Worm (Caenorhabditis elegans) whole organism, late embryonic: ENCODE measurements around the gene F14D2.19.

Source experiments
- C08G9.2 ChIP-seq: sonication (generic microtip); optimal IDR thresholded peaks from 2 replicates; lab custom pipeline; 2016; ENCODE audit warnings: mild to moderate bottlenecking, missing genetic modification characterization, moderate library complexity, missing compliant biosample characterization
- F13H6.1 ChIP-seq: sonication (generic microtip); optimal IDR thresholded peaks from 2 replicates; lab custom pipeline; 2016; ENCODE audit warnings: missing genetic modification characterization, missing compliant biosample characterization
- K09A11.1 ChIP-seq: sonication (generic microtip); optimal IDR thresholded peaks from 2 replicates; lab custom pipeline; 2017; ENCODE audit warnings: antibody characterized with exemption, mild to moderate bottlenecking, missing genetic modification characterization, missing compliant biosample characterization; ENCODE audit not compliant: insufficient read depth
- Y22D7AL.16 ChIP-seq: sonication (generic microtip); optimal IDR thresholded peaks from 2 replicates; lab custom pipeline; 2016; ENCODE audit warnings: missing genetic modification characterization, missing compliant biosample characterization
- ahr-1 ChIP-seq: sonication (generic microtip); optimal IDR thresholded peaks from 2 replicates; lab custom pipeline; 2016; ENCODE audit warnings: missing genetic modification characterization, missing compliant biosample characterization
- ama-1 ChIP-seq: fragments of 150-350 bp; optimal IDR thresholded peaks from 2 replicates; lab custom pipeline; 2014
- ceh-18 ChIP-seq: sonication (generic microtip); optimal IDR thresholded peaks from 2 replicates; lab custom pipeline; 2016; ENCODE audit warnings: missing genetic modification characterization, missing compliant biosample characterization
- ceh-19 ChIP-seq: fragments of 200-800 bp; sonication (Bioruptor generic); optimal IDR thresholded peaks from 2 replicates; lab custom pipeline; 2018; ENCODE audit warnings: mild to moderate bottlenecking, missing genetic modification characterization, missing compliant biosample characterization
- ceh-22 ChIP-seq: sonication (generic microtip); optimal IDR thresholded peaks from 2 replicates; lab custom pipeline; 2017; ENCODE audit warnings: missing biosample characterization, missing genetic modification characterization
- ceh-24 ChIP-seq: sonication (generic microtip); optimal IDR thresholded peaks from 2 replicates; lab custom pipeline; 2016; ENCODE audit warnings: mild to moderate bottlenecking, missing genetic modification characterization, missing compliant biosample characterization
- ceh-30 ChIP-seq: fragments of 150-350 bp; optimal IDR thresholded peaks from 2 replicates; lab custom pipeline; 2014; ENCODE audit warnings: missing biosample characterization, missing genetic modification characterization
- ceh-34 ChIP-seq: sonication (generic microtip); optimal IDR thresholded peaks from 2 replicates; lab custom pipeline; 2016; ENCODE audit warnings: mild to moderate bottlenecking, missing genetic modification characterization, missing compliant biosample characterization
- ceh-6 ChIP-seq: fragments of 200-800 bp; sonication (Bioruptor generic); optimal IDR thresholded peaks from 2 replicates; lab custom pipeline; 2018; ENCODE audit warnings: mild to moderate bottlenecking, missing genetic modification characterization, missing compliant biosample characterization
- ceh-9 ChIP-seq: sonication (generic microtip); optimal IDR thresholded peaks from 2 replicates; lab custom pipeline; 2016; ENCODE audit warnings: mild to moderate bottlenecking, missing genetic modification characterization, inconsistent platforms, missing compliant biosample characterization
- dmd-4 ChIP-seq: sonication (generic microtip); optimal IDR thresholded peaks from 2 replicates; lab custom pipeline; 2016; ENCODE audit warnings: borderline replicate concordance, missing genetic modification characterization, missing compliant biosample characterization
- dve-1 ChIP-seq: sonication (generic microtip); optimal IDR thresholded peaks from 2 replicates; lab custom pipeline; 2017; ENCODE audit warnings: antibody characterized with exemption, mild to moderate bottlenecking, missing genetic modification characterization, missing compliant biosample characterization
- elt-2 ChIP-seq: sonication (generic microtip); optimal IDR thresholded peaks from 2 replicates; lab custom pipeline; 2016; ENCODE audit warnings: missing genetic modification reagents, missing genetic modification characterization, missing compliant biosample characterization
- eyg-1 ChIP-seq: sonication (generic microtip); optimal IDR thresholded peaks from 2 replicates; lab custom pipeline; 2016; ENCODE audit warnings: missing genotype, missing genetic modification characterization, missing compliant biosample characterization
- fkh-10 ChIP-seq: fragments of 150-350 bp; optimal IDR thresholded peaks from 2 replicates; lab custom pipeline; 2014; ENCODE audit warnings: missing biosample characterization, missing genetic modification reagents, missing genetic modification characterization
- fkh-6 ChIP-seq: sonication (generic microtip); optimal IDR thresholded peaks from 2 replicates; lab custom pipeline; 2016; ENCODE audit warnings: missing genetic modification characterization, missing compliant biosample characterization
- hlh-6 ChIP-seq: sonication (generic microtip); optimal IDR thresholded peaks from 2 replicates; lab custom pipeline; 2016; ENCODE audit warnings: missing genotype, missing genetic modification characterization, missing compliant biosample characterization
- madf-2 ChIP-seq: sonication (generic microtip); optimal IDR thresholded peaks from 2 replicates; lab custom pipeline; 2017; ENCODE audit warnings: missing genetic modification characterization, missing compliant biosample characterization
- nfya-1 ChIP-seq: sonication (generic microtip); optimal IDR thresholded peaks from 2 replicates; lab custom pipeline; 2017; ENCODE audit warnings: missing genetic modification characterization, mild to moderate bottlenecking, missing compliant biosample characterization, antibody characterized with exemption, moderate library complexity
- npax-4 ChIP-seq: sonication (generic microtip); optimal IDR thresholded peaks from 2 replicates; lab custom pipeline; 2016; ENCODE audit warnings: missing genetic modification characterization, missing compliant biosample characterization
- odd-2 ChIP-seq: sonication (generic microtip); optimal IDR thresholded peaks from 2 replicates; lab custom pipeline; 2017; ENCODE audit warnings: antibody characterized with exemption, mild to moderate bottlenecking, missing genetic modification characterization, missing compliant biosample characterization
- pag-3 ChIP-seq: sonication (generic microtip); optimal IDR thresholded peaks from 2 replicates; lab custom pipeline; 2016; ENCODE audit warnings: missing compliant biosample characterization, missing genetic modification characterization, borderline replicate concordance
- pat-9 ChIP-seq: fragments of 200-800 bp; sonication (Bioruptor generic); optimal IDR thresholded peaks from 2 replicates; lab custom pipeline; 2018; ENCODE audit warnings: mild to moderate bottlenecking, missing genetic modification characterization, moderate library complexity, missing compliant biosample characterization
- pax-1 ChIP-seq: fragments of 150-350 bp; optimal IDR thresholded peaks from 2 replicates; lab custom pipeline; 2014; ENCODE audit warnings: missing biosample characterization, missing genetic modification characterization
- pqm-1 ChIP-seq: sonication (generic microtip); optimal IDR thresholded peaks from 2 replicates; lab custom pipeline; 2016; ENCODE audit warnings: missing genetic modification characterization, missing compliant biosample characterization
- pros-1 ChIP-seq: fragments of 150-350 bp; optimal IDR thresholded peaks from 2 replicates; lab custom pipeline; 2014; ENCODE audit warnings: missing biosample characterization, missing genetic modification reagents, missing genetic modification characterization
- sdc-2 ChIP-seq: sonication (generic microtip); optimal IDR thresholded peaks from 2 replicates; lab custom pipeline; 2016; ENCODE audit warnings: missing genotype, missing genetic modification characterization, missing compliant biosample characterization
- syd-9 ChIP-seq: sonication (generic microtip); optimal IDR thresholded peaks from 2 replicates; lab custom pipeline; 2016; ENCODE audit warnings: mild to moderate bottlenecking, missing genetic modification characterization, moderate library complexity, missing compliant biosample characterization
- unc-42 ChIP-seq: sonication (generic microtip); optimal IDR thresholded peaks from 2 replicates; lab custom pipeline; 2016; ENCODE audit warnings: missing genotype, missing genetic modification characterization, missing compliant biosample characterization
- unc-86 ChIP-seq: sonication (generic microtip); optimal IDR thresholded peaks from 2 replicates; lab custom pipeline; 2016; ENCODE audit warnings: missing genetic modification characterization, missing compliant biosample characterization
- ztf-16 ChIP-seq: sonication (generic microtip); optimal IDR thresholded peaks from 2 replicates; lab custom pipeline; 2017; ENCODE audit warnings: missing genetic modification characterization, missing compliant biosample characterization

F14D2.19 gene

DNA sequence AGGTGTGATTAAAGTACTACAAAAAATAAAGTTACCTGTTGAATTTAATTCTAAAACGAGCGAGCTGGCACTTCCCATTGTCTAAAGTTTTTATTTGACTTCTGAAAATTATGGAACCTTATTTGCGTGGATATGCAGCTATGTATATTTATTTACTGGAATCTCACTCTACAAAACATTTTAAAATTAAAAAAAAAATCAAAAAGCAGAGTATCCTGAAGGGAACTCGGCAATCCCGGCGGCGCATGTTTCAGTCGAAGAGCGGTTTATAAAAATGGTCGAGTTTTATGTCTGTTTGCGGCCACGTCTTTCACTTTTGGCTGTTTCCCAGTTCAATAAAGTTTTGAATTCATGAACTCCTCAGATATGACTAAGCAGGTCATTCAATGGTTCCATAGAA lies at the start of gene F14D2.19:
Gene F14D2.19, minus strand, starts transcription at position 101 of the 400 bp plus-strand sequence.
- TF ChIP-seq ama-1: no peak
- no peak for TF ChIP-seq ahr-1 (tag; lab: Kevin White, UChicago)
- TF ChIP-seq ceh-34 (tag; lab: Kevin White, UChicago): no peak
- no peak for TF ChIP-seq dve-1
- TF ChIP-seq fkh-6 (tag; lab: Kevin White, UChicago): no peak
- TF ChIP-seq unc-86 (tag; lab: Kevin White, UChicago): no peak
- no peak for TF ChIP-seq pax-1
- no peak for TF ChIP-seq K09A11.1 (tag; lab: Kevin White, UChicago)
- no peak for TF ChIP-seq Y22D7AL.16 (tag; lab: Kevin White, UChicago)
- TF ChIP-seq ztf-16 (tag; lab: Kevin White, UChicago): no peak
- TF ChIP-seq ceh-30 (tag; lab: Kevin White, UChicago): no peak
- TF ChIP-seq odd-2 (tag; lab: Kevin White, UChicago): no peak
- no peak for TF ChIP-seq hlh-6 (tag; lab: Kevin White, UChicago)
- TF ChIP-seq F13H6.1 (tag; lab: Kevin White, UChicago): no peak
- TF ChIP-seq elt-2: no peak
- TF ChIP-seq, all 69 proteins: peak for 0

DNA sequence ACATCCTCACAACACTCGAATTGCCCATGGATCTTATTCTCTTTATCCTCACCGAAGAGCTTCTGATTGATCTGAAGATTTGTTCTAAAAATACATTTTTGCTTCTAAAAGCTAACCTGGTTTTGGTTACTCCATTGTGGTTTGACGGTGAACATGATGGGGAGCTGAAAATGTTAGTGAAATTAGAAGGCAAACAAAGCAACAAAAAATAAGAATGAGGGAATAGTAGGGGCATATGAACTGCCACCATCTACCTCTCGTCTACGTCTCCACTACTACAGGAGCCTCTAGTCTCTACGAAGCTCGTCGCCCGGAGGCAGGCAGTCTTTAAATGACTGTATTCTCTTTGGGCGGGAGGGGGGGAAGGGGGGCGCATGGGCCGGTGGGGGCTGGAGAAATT lies 48.8 kb upstream of the F14D2.19 start, which contains the start of gene T06D4.2:
Gene T06D4.2, minus strand, starts transcription at position 170 of the 400 bp plus-strand sequence.
- TF ChIP-seq ceh-34 (tag; lab: Kevin White, UChicago) (no peak), dmd-4 (tag; lab: Kevin White, UChicago) (no peak), madf-2 (tag; lab: Kevin White, UChicago) (no peak), C08G9.2 (tag; lab: Kevin White, UChicago) (no peak), unc-42 (no peak), ama-1 (no peak), F13H6.1 (tag; lab: Kevin White, UChicago) (no peak), eyg-1 (tag; lab: Kevin White, UChicago) (no peak), K09A11.1 (tag; lab: Kevin White, UChicago) (no peak), ceh-22 (tag; lab: Kevin White, UChicago) (no peak), sdc-2 (no peak), ceh-18 (tag; lab: Kevin White, UChicago) (no peak), syd-9 (tag; lab: Kevin White, UChicago) (no peak), ztf-16 (tag; lab: Kevin White, UChicago) (no peak)

DNA sequence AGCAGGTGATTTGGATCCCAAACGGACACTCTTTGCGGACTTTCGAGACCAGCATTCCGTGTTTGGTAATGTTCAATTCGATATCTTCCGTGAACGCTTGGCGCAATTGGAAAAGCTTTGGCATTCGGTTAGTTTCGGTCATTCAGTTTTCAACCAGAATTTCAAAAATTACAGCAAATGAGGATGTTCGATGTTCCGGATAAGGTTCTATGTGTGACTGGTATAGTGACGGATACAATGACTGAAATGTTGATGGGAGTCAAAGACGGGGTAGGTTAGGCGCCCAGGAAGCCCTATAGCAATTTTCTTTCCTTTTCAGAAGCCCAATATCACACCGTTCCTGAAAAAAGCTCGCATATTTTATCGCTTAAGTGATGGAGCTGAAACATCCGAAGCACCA lies 46.2 kb upstream of the F14D2.19 start:
- no peak for TF ChIP-seq ceh-18 (tag; lab: Kevin White, UChicago)
- no peak for TF ChIP-seq fkh-10 (GFP tag; lab: Kevin White, UChicago)
- no peak for TF ChIP-seq ahr-1 (tag; lab: Kevin White, UChicago)
- no peak for TF ChIP-seq ceh-30 (tag; lab: Kevin White, UChicago)
- no peak for TF ChIP-seq npax-4 (tag; lab: Kevin White, UChicago)
- TF ChIP-seq ceh-6 (GFP tag; lab: Kevin White, UChicago): no peak
- TF ChIP-seq ztf-16 (tag; lab: Kevin White, UChicago): no peak
- TF ChIP-seq C08G9.2 (tag; lab: Kevin White, UChicago): no peak
- no peak for TF ChIP-seq pat-9
- no peak for TF ChIP-seq pag-3 (tag; lab: Kevin White, UChicago)
- TF ChIP-seq pqm-1: no peak
- TF ChIP-seq ceh-24 (tag; lab: Kevin White, UChicago): no peak
- TF ChIP-seq, all 69 proteins: peak for 0

DNA sequence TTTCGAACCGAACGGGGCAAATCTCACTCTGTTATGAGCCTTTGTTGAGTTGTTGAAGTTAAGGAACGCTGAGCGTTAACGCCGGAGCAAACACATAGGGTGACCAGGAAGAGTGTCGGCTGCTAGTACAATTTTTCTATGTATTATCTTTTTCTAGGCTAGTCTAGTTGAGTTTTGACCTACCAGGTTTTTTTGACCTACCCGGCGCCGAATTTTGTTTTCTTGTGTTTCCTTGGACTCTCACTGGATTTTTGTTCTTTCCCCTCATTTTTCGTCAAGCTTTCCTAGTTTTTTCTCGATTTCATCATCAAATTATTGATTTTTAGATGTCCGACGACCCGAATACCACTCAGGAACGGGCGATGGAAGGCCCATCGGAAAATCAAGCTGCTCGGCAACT lies 44.6 kb upstream of the F14D2.19 start, which contains the start of gene T06D4.1:
Gene T06D4.1, plus strand, starts transcription at position 321 of the 400 bp plus-strand sequence.
- TF ChIP-seq ahr-1 (tag; lab: Kevin White, UChicago) (no peak), ama-1 (no peak), ceh-22 (tag; lab: Kevin White, UChicago) (no peak), pat-9 (no peak), F13H6.1 (tag; lab: Kevin White, UChicago) (no peak), pros-1 (tag; lab: Kevin White, UChicago) (no peak), K09A11.1 (tag; lab: Kevin White, UChicago) (no peak), ceh-9 (tag; lab: Kevin White, UChicago) (no peak), nfya-1 (tag; lab: Kevin White, UChicago) (no peak), ceh-19 (GFP tag; lab: Kevin White, UChicago) (no peak)
- TF ChIP-seq, all 69 proteins: peak for 0
